Worm (Caenorhabditis elegans): Measurements from ENCODE around the gene acbp-5.
A peak's percentile ranks its signal among the peaks of the same experiment; 100 is the strongest.

acbp-5 gene

DNA sequence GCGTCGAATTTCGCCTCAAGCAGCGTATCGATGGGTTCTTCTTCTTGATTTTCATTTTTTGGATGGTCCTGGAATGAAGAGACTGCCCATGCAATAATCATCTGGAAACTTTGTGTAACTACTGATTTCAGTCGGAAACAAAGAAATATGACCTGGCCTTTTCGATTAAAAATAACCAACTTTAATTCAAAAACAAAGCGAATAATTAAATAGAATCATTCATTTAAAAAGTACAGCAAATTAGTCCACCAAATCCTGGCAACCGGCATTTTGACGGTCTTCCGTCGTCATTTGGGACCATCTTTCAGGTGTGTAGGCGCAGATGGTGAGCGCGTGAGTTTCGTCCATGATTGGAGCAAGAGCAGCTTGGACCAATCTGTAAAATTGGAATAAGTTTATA lies at the start of gene acbp-5:
acbp-5 (minus strand) TSS at position 101 of the 400 bp plus-strand sequence.
- TF ChIP-seq unc-39 (tag; optimal IDR thresholded peaks at IDR 0.05) = no peak
- no peak for TF ChIP-seq zip-8 (tag; optimal IDR thresholded peaks at IDR 0.05)
- no peak for TF ChIP-seq bed-3 (GFP tag; optimal IDR thresholded peaks at IDR 0.05)
- no peak for TF ChIP-seq elt-1 (tag; optimal IDR thresholded peaks at IDR 0.05; ENCODE audit: borderline replicate concordance, insufficient read depth)
- TF ChIP-seq snpc-4 (tag; optimal IDR thresholded peaks at IDR 0.05) = no peak
- TF ChIP-seq lin-32 (GFP tag; optimal IDR thresholded peaks at IDR 0.05) = no peak
- no peak for TF ChIP-seq lsy-2 (tag; optimal IDR thresholded peaks at IDR 0.05)
- TF ChIP-seq sem-2 (GFP tag; optimal IDR thresholded peaks at IDR 0.05) = no peak
- no peak for TF ChIP-seq ceh-43 (GFP tag; optimal IDR thresholded peaks at IDR 0.05)
- TF ChIP-seq nhr-237 (tag; optimal IDR thresholded peaks at IDR 0.05) = no peak
- TF ChIP-seq ces-1 (GFP tag; optimal IDR thresholded peaks at IDR 0.05) = no peak
- no peak for TF ChIP-seq mls-2 (tag; optimal IDR thresholded peaks at IDR 0.05)
- no peak for TF ChIP-seq unc-62 (GFP tag; optimal IDR thresholded peaks at IDR 0.05)
- TF ChIP-seq pha-4 (tag; optimal IDR thresholded peaks at IDR 0.05) = no peak
- TF ChIP-seq ham-2 (GFP tag; optimal IDR thresholded peaks at IDR 0.05) = no peak

DNA sequence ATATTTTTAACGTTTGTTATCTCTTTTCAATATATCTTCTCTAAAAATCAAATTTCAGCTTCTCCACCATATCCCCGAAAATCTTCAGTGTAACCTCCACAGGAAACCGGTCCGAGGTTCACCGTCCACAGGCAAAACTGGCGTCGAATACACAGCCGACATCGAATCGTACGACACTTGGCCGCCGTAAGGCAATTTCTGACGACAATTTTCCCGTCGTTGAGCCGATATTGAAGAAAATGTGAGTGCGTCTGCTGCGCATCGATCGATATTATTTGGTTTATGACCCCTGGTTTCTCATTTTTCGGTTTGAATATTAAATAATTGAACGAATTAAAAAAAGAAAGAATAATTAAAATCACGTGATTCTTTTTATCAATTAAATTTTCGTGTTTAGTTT lies 45.7 kb upstream of the acbp-5 start, which contains the start of gene cul-2:
cul-2 (plus strand) TSS at position 59 of the 400 bp plus-strand sequence.
- TF ChIP-seq ceh-39 (tag; optimal IDR thresholded peaks at IDR 0.05) = peak; percentile 49
- TF ChIP-seq mep-1 (tag; optimal IDR thresholded peaks at IDR 0.05) = peak; percentile 44
- TF ChIP-seq flh-1 (GFP tag; optimal IDR thresholded peaks at IDR 0.05) = no peak
- peak; percentile 7 for TF ChIP-seq pha-4 (tag; optimal IDR thresholded peaks at IDR 0.05)
- TF ChIP-seq lin-32 (GFP tag; optimal IDR thresholded peaks at IDR 0.05) = no peak
- TF ChIP-seq nhr-2 (tag; optimal IDR thresholded peaks at IDR 0.05) = no peak
- TF ChIP-seq ces-1 (GFP tag; optimal IDR thresholded peaks at IDR 0.05) = peak; percentile 15

DNA sequence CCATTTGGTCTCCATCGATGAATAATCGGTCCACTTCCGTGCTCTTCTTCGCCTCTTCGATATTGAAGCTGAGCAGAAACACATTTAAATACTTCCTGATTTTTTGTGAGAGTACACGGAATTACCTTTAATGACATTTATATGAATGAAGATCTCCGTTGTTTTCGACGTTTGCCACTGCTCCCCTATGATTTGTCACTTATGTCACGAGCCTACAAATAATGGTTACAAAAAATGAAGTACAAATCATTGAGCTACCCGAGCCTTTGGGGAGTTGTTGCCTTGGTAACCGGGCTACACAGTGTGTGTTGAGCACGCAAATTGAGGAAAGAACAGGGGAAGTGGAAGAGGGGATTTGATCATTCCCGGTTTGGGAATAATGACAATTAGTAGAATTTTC lies 44.8 kb upstream of the acbp-5 start, which contains the start of gene dyf-2:
dyf-2 (minus strand) TSS at position 137 of the 400 bp plus-strand sequence.
- TF ChIP-seq ztf-11 (tag; optimal IDR thresholded peaks at IDR 0.05) (no peak), lin-32 (GFP tag; optimal IDR thresholded peaks at IDR 0.05) (no peak), cnd-1 (tag; optimal IDR thresholded peaks at IDR 0.05) (no peak), M03D4.4 (tag; optimal IDR thresholded peaks at IDR 0.05) (no peak), nhr-76 (tag; optimal IDR thresholded peaks at IDR 0.05) (no peak), sptf-1 (tag; optimal IDR thresholded peaks at IDR 0.05) (no peak), lsy-2 (tag; optimal IDR thresholded peaks at IDR 0.05) (no peak), mab-5 (tag; optimal IDR thresholded peaks at IDR 0.05) (no peak), elt-3 (tag; optimal IDR thresholded peaks at IDR 0.05) (no peak), pha-4 (tag; optimal IDR thresholded peaks at IDR 0.05) (no peak), flh-1 (GFP tag; optimal IDR thresholded peaks at IDR 0.05) (no peak), sem-2 (GFP tag; optimal IDR thresholded peaks at IDR 0.05) (no peak), lin-13 (tag; optimal IDR thresholded peaks at IDR 0.05) (no peak), ham-2 (GFP tag; optimal IDR thresholded peaks at IDR 0.05) (no peak), mep-1 (tag; optimal IDR thresholded peaks at IDR 0.05) (no peak)

DNA sequence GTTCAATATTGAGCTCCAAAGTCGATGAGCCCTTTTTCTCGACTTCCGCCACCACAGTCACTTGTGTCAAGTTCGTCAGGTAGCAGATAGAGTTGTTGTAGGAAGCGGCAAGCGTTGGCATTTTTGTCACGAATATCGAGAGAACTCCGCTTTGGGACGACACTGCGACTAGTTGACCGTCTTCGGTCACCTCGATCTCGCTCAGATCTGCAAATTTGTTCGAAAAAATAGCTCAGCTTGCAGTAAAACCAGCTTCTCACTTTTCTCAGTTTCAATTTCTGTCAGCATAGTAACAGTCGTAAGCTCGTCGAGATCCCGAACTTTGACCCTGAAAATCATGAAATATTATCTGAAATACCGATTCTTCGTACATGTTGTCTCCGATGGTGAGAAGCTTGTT lies 42.7 kb upstream of the acbp-5 start:
- TF ChIP-seq ceh-83 (GFP tag; optimal IDR thresholded peaks at IDR 0.05) = no peak
- no peak for TF ChIP-seq mls-2 (tag; optimal IDR thresholded peaks at IDR 0.05)
- no peak for TF ChIP-seq elt-1 (tag; optimal IDR thresholded peaks at IDR 0.05; ENCODE audit: borderline replicate concordance, insufficient read depth)
- TF ChIP-seq sem-2 (GFP tag; optimal IDR thresholded peaks at IDR 0.05) = no peak
- no peak for TF ChIP-seq M03D4.4 (tag; optimal IDR thresholded peaks at IDR 0.05)
- no peak for TF ChIP-seq hlh-1 (tag; optimal IDR thresholded peaks at IDR 0.05)
- no peak for TF ChIP-seq flh-1 (GFP tag; optimal IDR thresholded peaks at IDR 0.05)
- no peak for TF ChIP-seq nhr-12 (tag; optimal IDR thresholded peaks at IDR 0.05)
- no peak for TF ChIP-seq nhr-28 (tag; optimal IDR thresholded peaks at IDR 0.05)
- TF ChIP-seq lsy-2 (tag; optimal IDR thresholded peaks at IDR 0.05) = no peak
- no peak for TF ChIP-seq sptf-1 (tag; optimal IDR thresholded peaks at IDR 0.05)
- no peak for TF ChIP-seq ztf-11 (tag; optimal IDR thresholded peaks at IDR 0.05)

- TF ChIP-seq bed-3 (GFP tag; optimal IDR thresholded peaks at IDR 0.05) = no peak
- no peak for TF ChIP-seq ceh-39 (tag; optimal IDR thresholded peaks at IDR 0.05)
- no peak for TF ChIP-seq snpc-4 (tag; optimal IDR thresholded peaks at IDR 0.05)
- TF ChIP-seq ceh-43 (GFP tag; optimal IDR thresholded peaks at IDR 0.05) = no peak
- TF ChIP-seq nhr-12 (tag; optimal IDR thresholded peaks at IDR 0.05) = no peak
- TF ChIP-seq mls-2 (tag; optimal IDR thresholded peaks at IDR 0.05) = no peak
- no peak for TF ChIP-seq elt-1 (tag; optimal IDR thresholded peaks at IDR 0.05; ENCODE audit: borderline replicate concordance, insufficient read depth)
- TF ChIP-seq ham-2 (GFP tag; optimal IDR thresholded peaks at IDR 0.05) = no peak
- TF ChIP-seq mab-5 (tag; optimal IDR thresholded peaks at IDR 0.05) = no peak
- no peak for TF ChIP-seq lsy-2 (tag; optimal IDR thresholded peaks at IDR 0.05)
- TF ChIP-seq cnd-1 (tag; optimal IDR thresholded peaks at IDR 0.05) = no peak
- TF ChIP-seq flh-1 (GFP tag; optimal IDR thresholded peaks at IDR 0.05) = no peak
Observed at ce11 chrIII:13683275-13683674, 41.8 kb upstream of the acbp-5 start.

Data from whole organism, mixed stage, embryonic.